Worm (Caenorhabditis elegans): ENCODE data around the gene C52G5.3.

ce11 chrX:12877930-12878329 lies 32.0 kb upstream of the C52G5.3 start:
- TF ChIP-seq W03F9.2 (tag; optimal IDR thresholded peaks at IDR 0.05): no peak
- TF ChIP-seq dao-5 (tag; optimal IDR thresholded peaks at IDR 0.05): no peak
